Worm (Caenorhabditis elegans) whole organism, early embryonic: Measurements from ENCODE around the gene gegf-1.

Source experiments
- ceh-13 ChIP-seq: fragments of 200-800 bp; sonication (Bioruptor generic); optimal IDR thresholded peaks from 2 replicates; lab custom pipeline; 2018; ENCODE audit warnings: mild to moderate bottlenecking, missing genetic modification characterization, missing compliant biosample characterization
- hmg-4 ChIP-seq: fragments of 200-800 bp; sonication (Bioruptor generic); optimal IDR thresholded peaks from 2 replicates; lab custom pipeline; 2018; ENCODE audit warnings: mild to moderate bottlenecking, missing genetic modification characterization, missing compliant biosample characterization

- no peak for TF ChIP-seq ceh-13 (GFP tag; lab: Kevin White, UChicago)
- TF ChIP-seq hmg-4 (GFP tag; lab: Kevin White, UChicago): no peak
These were observed 28.4 kb upstream of the gegf-1 start for ce11 chrIV:186110-186509.
